Fruit fly (Drosophila melanogaster): Measurements from ENCODE around the gene gdrd.
A peak's percentile ranks its signal among the peaks of the same experiment; 100 is the strongest.

Gene gdrd

dm6 chr3L:14661567-14662258 is 29.4 kb upstream of the gdrd start (continued):
- TF ChIP-seq CG2129 (GFP tag; IDR thresholded peaks at IDR 0.05; ENCODE audit: partially characterized antibody) (no peak), Dref (GFP tag; IDR thresholded peaks at IDR 0.05) (no peak), grau (tag; optimal IDR thresholded peaks at IDR 0.05) (peak; percentile 72), CG10267 (tag; optimal IDR thresholded peaks at IDR 0.05) (peak; percentile 75), ap (GFP tag; IDR thresholded peaks at IDR 0.05) (peak; percentile 69), gfzf (GFP tag; optimal IDR thresholded peaks at IDR 0.05) (no peak), CG13894 (tag; optimal IDR thresholded peaks at IDR 0.05) (peak; percentile 82), fd96Cb (tag; optimal IDR thresholded peaks at IDR 0.05) (peak; percentile 79), ab (GFP tag; optimal IDR thresholded peaks at IDR 0.05) (no peak), lilli (GFP tag; optimal IDR thresholded peaks at IDR 0.05) (peak; percentile 80), hbn (GFP tag; IDR thresholded peaks at IDR 0.05; ENCODE audit: partially characterized antibody) (no peak), Kr (GFP tag; optimal IDR thresholded peaks at IDR 0.05) (no peak), Hr78 (GFP tag; optimal IDR thresholded peaks at IDR 0.05) (peak in 1 of 2 experiments; percentile 2), shn (GFP tag; optimal IDR thresholded peaks at IDR 0.05) (peak; percentile 66), cwo (GFP tag; optimal IDR thresholded peaks at IDR 0.05) (peak; percentile 79), CG6654 (GFP tag; optimal IDR thresholded peaks at IDR 0.05) (no peak), sqz (GFP tag; optimal IDR thresholded peaks at IDR 0.05) (peak; percentile 80), CG7556 (GFP tag; optimal IDR thresholded peaks at IDR 0.05) (peak; percentile 88), CG18764 (GFP tag; optimal IDR thresholded peaks at IDR 0.05) (peak; percentile 47), Dek (tag; optimal IDR thresholded peaks at IDR 0.05) (peak; percentile 78), mam (GFP tag; optimal IDR thresholded peaks at IDR 0.05) (peak; percentile 78), CG6272 (GFP tag; IDR thresholded peaks at IDR 0.05) (peak; percentile 76), CG1603 (tag; optimal IDR thresholded peaks at IDR 0.05) (peak; percentile 76), Spps (tag; optimal IDR thresholded peaks at IDR 0.05) (peak; percentile 52), pnt (GFP tag; optimal IDR thresholded peaks at IDR 0.05) (peak; percentile 72), CG10209 (GFP tag; optimal IDR thresholded peaks at IDR 0.05) (peak; percentile 82), psq (GFP tag; optimal IDR thresholded peaks at IDR 0.05) (peak; percentile 55), CG13287 (GFP tag; IDR thresholded peaks at IDR 0.05; ENCODE audit: partially characterized antibody) (no peak), CG2120 (GFP tag; optimal IDR thresholded peaks at IDR 0.05) (peak; percentile 85), dimm (GFP tag; IDR thresholded peaks at IDR 0.05) (peak; percentile 64), btn (GFP tag; optimal IDR thresholded peaks at IDR 0.05) (peak; percentile 79), CG3407 (GFP tag; optimal IDR thresholded peaks at IDR 0.05) (peak; percentile 53), CG12104 (GFP tag; optimal IDR thresholded peaks at IDR 0.05) (peak; percentile 45), Jarid2 (GFP tag; optimal IDR thresholded peaks at IDR 0.05) (no peak), CG9932 (GFP tag; IDR thresholded peaks at IDR 0.05) (peak; percentile 70), HLH3B (GFP tag; IDR thresholded peaks at IDR 0.05) (peak; percentile 82), Meics (GFP tag; optimal IDR thresholded peaks at IDR 0.05) (peak; percentile 83), CG10462 (GFP tag; optimal IDR thresholded peaks at IDR 0.05) (peak; percentile 69), CG3281 (GFP tag; optimal IDR thresholded peaks at IDR 0.05) (peak; percentile 69), CG3847 (GFP tag; IDR thresholded peaks at IDR 0.05) (peak; percentile 71), maf-S (GFP tag; optimal IDR thresholded peaks at IDR 0.05) (peak; percentile 66), CG2199 (GFP tag; IDR thresholded peaks at IDR 0.05) (no peak), disco-r (GFP tag; optimal IDR thresholded peaks at IDR 0.05) (peak; percentile 58), CG12659 (GFP tag; optimal IDR thresholded peaks at IDR 0.05) (peak; percentile 81), Gsc (GFP tag; IDR thresholded peaks at IDR 0.05) (no peak), rib (GFP tag; IDR thresholded peaks at IDR 0.05) (peak; percentile 66; the same call in 1 of the 2 replicates), da (GFP tag; optimal IDR thresholded peaks at IDR 0.05) (peak; percentile 38), hb (GFP tag; IDR thresholded peaks at IDR 0.05; ENCODE audit: partially characterized antibody) (no peak), lola (GFP tag; optimal IDR thresholded peaks at IDR 0.05) (peak in 1 of 3 experiments; percentile 70)
